Worm (Caenorhabditis elegans): ENCODE data around the gene Y58A7A.1.
"Not testable (repeated sequence)": the region's sequence is repeated elsewhere in the genome, so short reads cannot be mapped to it uniquely, and the experiment has no call there.

DNA sequence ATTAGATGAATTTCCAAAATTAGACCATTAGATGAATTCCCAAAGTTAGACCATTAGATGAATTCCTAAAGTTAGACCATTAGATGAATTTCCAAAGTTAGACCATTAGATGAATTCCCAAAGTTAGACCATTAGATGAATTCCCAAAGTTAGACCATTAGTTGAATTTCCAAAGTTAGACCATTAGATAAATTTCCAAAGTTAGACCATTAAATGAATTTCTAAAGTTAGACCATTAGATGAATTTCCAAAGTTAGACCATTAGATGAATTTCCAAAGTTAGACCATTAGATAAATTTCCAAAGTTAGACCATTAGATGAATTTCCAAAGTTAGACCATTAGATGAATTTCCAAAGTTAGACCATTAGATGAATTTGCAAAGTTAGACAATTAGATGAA lies 6.0 kb upstream of the Y58A7A.1 start:
- TF ChIP-seq hnd-1 (tag; optimal IDR thresholded peaks at IDR 0.05); aly-1 (tag; optimal IDR thresholded peaks at IDR 0.05); flt-1 (GFP tag; IDR thresholded peaks at IDR 0.05); ama-1 (optimal IDR thresholded peaks at IDR 0.05); F13C5.2 (tag; optimal IDR thresholded peaks at IDR 0.05); hmg-4 (GFP tag; optimal IDR thresholded peaks at IDR 0.05); hmbx-1 (tag; optimal IDR thresholded peaks at IDR 0.05); B0310.2 (tag; optimal IDR thresholded peaks at IDR 0.05); pes-1 (GFP tag; IDR thresholded peaks at IDR 0.05): not testable (repeated sequence)
- peak; percentile 83 for TF ChIP-seq sea-1 (GFP tag; conservative IDR thresholded peaks at IDR 0.05)
- peak; percentile 88 for TF ChIP-seq tbx-11 (GFP tag; IDR thresholded peaks at IDR 0.05)
- peak; percentile 81 for TF ChIP-seq tbx-37 (GFP tag; conservative IDR thresholded peaks at IDR 0.05)
